Worm (Caenorhabditis elegans) whole organism, late embryonic: ENCODE measurements around the gene Y55F3AM.5.

Experiments
- T23F11.4 ChIP-seq: fragments of 200-800 bp; sonication (Bioruptor generic); optimal IDR thresholded peaks from 2 replicates; lab custom pipeline; 2018; ENCODE audit warnings: mild to moderate bottlenecking, missing genetic modification characterization, missing compliant biosample characterization
- ceh-34 ChIP-seq: sonication (generic microtip); optimal IDR thresholded peaks from 2 replicates; lab custom pipeline; 2016; ENCODE audit warnings: mild to moderate bottlenecking, missing genetic modification characterization, missing compliant biosample characterization
- ceh-45 ChIP-seq: fragments of 200-800 bp; sonication (Bioruptor generic); IDR thresholded peaks from 2 replicates; pipeline ENCODE4 v1.3.6; 2022; ENCODE audit warnings: missing genetic modification reagents, missing genetic modification characterization, missing compliant biosample characterization
- pha-4 ChIP-seq: fragments of 150-350 bp; optimal IDR thresholded peaks from 2 replicates; lab custom pipeline; 2018; ENCODE audit warnings: missing biosample characterization, missing genetic modification reagents, missing genetic modification characterization
- syd-9 ChIP-seq: sonication (generic microtip); optimal IDR thresholded peaks from 2 replicates; lab custom pipeline; 2016; ENCODE audit warnings: mild to moderate bottlenecking, missing genetic modification characterization, moderate library complexity, missing compliant biosample characterization
- tbx-7 ChIP-seq: sonication (generic microtip); optimal IDR thresholded peaks from 2 replicates; lab custom pipeline; 2016; ENCODE audit warnings: missing genotype, missing genetic modification characterization, missing compliant biosample characterization

DNA sequence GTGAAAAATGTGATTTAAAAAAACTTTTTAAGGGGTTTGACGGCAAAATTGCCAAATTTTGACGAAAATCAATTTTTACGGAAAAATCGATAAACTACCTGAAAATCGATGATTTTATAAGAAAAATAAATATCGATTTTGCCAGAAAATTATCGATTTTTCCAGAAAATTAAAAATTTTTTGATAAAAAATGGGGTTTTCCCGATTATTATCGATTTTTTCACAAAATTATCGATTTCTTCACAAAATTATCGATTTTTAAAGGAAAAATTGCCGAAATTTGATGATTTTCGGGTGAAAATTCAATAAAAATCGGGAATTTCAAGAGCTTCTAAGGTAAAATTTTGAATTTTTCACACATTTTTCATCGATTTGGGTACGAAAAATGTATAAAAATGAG, 7.6 kb downstream of the Y55F3AM.5 start:
- TF ChIP-seq ceh-34 (tag; lab: Kevin White, UChicago): no peak
- no peak for TF ChIP-seq pha-4 (tag; lab: Kevin White, UChicago)
- TF ChIP-seq ceh-45 (GFP tag; lab: Robert Waterston, UW): no peak
- TF ChIP-seq syd-9: no peak
- TF ChIP-seq T23F11.4 (GFP tag; lab: Kevin White, UChicago): no peak
- TF ChIP-seq tbx-7 (tag; lab: Kevin White, UChicago): no peak
